Worm (Caenorhabditis elegans) whole organism, L3 larva: ENCODE results near the gene C16D9.5.

Experiments
- R02D3.7 ChIP-seq: fragments of 150-350 bp; optimal IDR thresholded peaks from 2 replicates; lab custom pipeline; 2014; ENCODE audit warnings: missing biosample characterization, missing genetic modification characterization
- aly-2 ChIP-seq: fragments of 150-350 bp; optimal IDR thresholded peaks from 2 replicates; lab custom pipeline; 2014; ENCODE audit warnings: missing biosample characterization, missing genetic modification characterization
- ama-1 ChIP-seq: fragments of 150-350 bp; optimal IDR thresholded peaks from 2 replicates; lab custom pipeline; 2018
- ceh-28 ChIP-seq: fragments of 150-350 bp; optimal IDR thresholded peaks from 2 replicates; lab custom pipeline; 2014; ENCODE audit warnings: missing biosample characterization, missing genetic modification reagents, missing genetic modification characterization
- ceh-9 ChIP-seq: sonication (generic microtip); optimal IDR thresholded peaks from 2 replicates; lab custom pipeline; 2018; ENCODE audit warnings: missing biosample characterization, missing genetic modification characterization
- egl-27 ChIP-seq: sonication (generic microtip); optimal IDR thresholded peaks from 4 replicates; lab custom pipeline; 2017; ENCODE audit warnings: missing biosample characterization, missing genetic modification reagents, missing genetic modification characterization
- egl-5 ChIP-seq: fragments of 150-350 bp; optimal IDR thresholded peaks from 2 replicates; lab custom pipeline; 2017; ENCODE audit warnings: missing biosample characterization, missing genetic modification reagents, missing genetic modification characterization, inconsistent platforms
- elt-1 ChIP-seq: fragments of 150-350 bp; optimal IDR thresholded peaks from 2 replicates; lab custom pipeline; 2014; ENCODE audit warnings: missing biosample characterization, missing genetic modification characterization
- elt-2 ChIP-seq: sonication (generic microtip); optimal IDR thresholded peaks from 2 replicates; lab custom pipeline; 2016; ENCODE audit warnings: missing genetic modification reagents, mild to moderate bottlenecking, missing genetic modification characterization, missing compliant biosample characterization
- elt-3 ChIP-seq, 3 experiments: fragments of 150-350 bp in 1 of 3; sonication (generic microtip) in 2 of 3; optimal IDR thresholded peaks; 2 replicates in 2 of 3; 4 replicates in 1 of 3; lab custom pipeline; 2014 to 2017; ENCODE audit warnings: missing biosample characterization in 3 of 3, missing genetic modification characterization in 3 of 3
- fkh-10 ChIP-seq: sonication (generic microtip); optimal IDR thresholded peaks from 2 replicates; lab custom pipeline; 2017; ENCODE audit warnings: missing biosample characterization, missing genetic modification reagents, missing genetic modification characterization
- fkh-2 ChIP-seq: fragments of 150-350 bp; optimal IDR thresholded peaks from 2 replicates; lab custom pipeline; 2014; ENCODE audit warnings: missing biosample characterization, missing genetic modification reagents, missing genetic modification characterization
- hmg-11 ChIP-seq: sonication (generic microtip); optimal IDR thresholded peaks from 2 replicates; lab custom pipeline; 2016; ENCODE audit warnings: missing genetic modification characterization, missing compliant biosample characterization
- jun-1 ChIP-seq: fragments of 150-350 bp; optimal IDR thresholded peaks from 2 replicates; lab custom pipeline; 2014; ENCODE audit warnings: missing biosample characterization, missing genetic modification reagents, missing genetic modification characterization
- lin-15B ChIP-seq: fragments of 150-350 bp; optimal IDR thresholded peaks from 2 replicates; lab custom pipeline; 2014; ENCODE audit warnings: missing biosample characterization, missing genetic modification characterization
- mml-1 ChIP-seq: fragments of 150-350 bp; sonication (generic microtip); optimal IDR thresholded peaks from 3 replicates; lab custom pipeline; 2014; ENCODE audit warnings: missing biosample characterization, missing genetic modification characterization
- nfya-1 ChIP-seq: sonication (generic microtip); optimal IDR thresholded peaks from 2 replicates; lab custom pipeline; 2017; ENCODE audit warnings: missing genetic modification characterization, mild to moderate bottlenecking, missing compliant biosample characterization, antibody characterized with exemption, moderate library complexity; ENCODE audit not compliant: insufficient read depth
- nhr-11 ChIP-seq: fragments of 150-350 bp; optimal IDR thresholded peaks from 2 replicates; lab custom pipeline; 2014; ENCODE audit warnings: missing biosample characterization, missing genetic modification characterization
- nhr-12 ChIP-seq: fragments of 150-350 bp; optimal IDR thresholded peaks from 2 replicates; lab custom pipeline; 2014; ENCODE audit warnings: missing biosample characterization, missing genetic modification characterization
- nhr-23 ChIP-seq: fragments of 150-350 bp; optimal IDR thresholded peaks from 2 replicates; lab custom pipeline; 2014; ENCODE audit warnings: missing biosample characterization, missing genetic modification reagents, missing genetic modification characterization
- nhr-43 ChIP-seq: sonication (generic microtip); optimal IDR thresholded peaks from 2 replicates; lab custom pipeline; 2016; ENCODE audit warnings: mild to moderate bottlenecking, missing genetic modification characterization, missing compliant biosample characterization; ENCODE audit not compliant: poor library complexity, severe bottlenecking
- nhr-67 ChIP-seq: fragments of 150-350 bp; optimal IDR thresholded peaks from 2 replicates; lab custom pipeline; 2014; ENCODE audit warnings: missing biosample characterization, missing genetic modification characterization
- nhr-76 ChIP-seq: fragments of 150-350 bp; sonication (generic microtip); optimal IDR thresholded peaks from 5 replicates; lab custom pipeline; 2014; ENCODE audit warnings: missing biosample characterization, missing genetic modification characterization
- nhr-77 ChIP-seq: fragments of 150-350 bp; optimal IDR thresholded peaks from 2 replicates; lab custom pipeline; 2014; ENCODE audit warnings: missing biosample characterization, missing genetic modification characterization
- pha-4 ChIP-seq: fragments of 150-350 bp; optimal IDR thresholded peaks from 2 replicates; lab custom pipeline; 2014; ENCODE audit warnings: missing biosample characterization, missing genetic modification reagents, missing genetic modification characterization
- pqm-1 ChIP-seq: fragments of 150-350 bp; optimal IDR thresholded peaks from 2 replicates; lab custom pipeline; 2017; ENCODE audit warnings: missing biosample characterization, missing genetic modification characterization, inconsistent platforms
- sea-2 ChIP-seq: fragments of 150-350 bp; sonication (generic microtip); optimal IDR thresholded peaks from 4 replicates; lab custom pipeline; 2014; ENCODE audit warnings: missing biosample characterization, missing genetic modification reagents, missing genetic modification characterization
- snpc-4 ChIP-seq: fragments of 150-350 bp; optimal IDR thresholded peaks from 2 replicates; lab custom pipeline; 2014; ENCODE audit warnings: missing biosample characterization, missing genetic modification characterization
- tbx-2 ChIP-seq: sonication (generic microtip); optimal IDR thresholded peaks from 2 replicates; lab custom pipeline; 2016; ENCODE audit warnings: mild to moderate bottlenecking, missing genetic modification characterization, missing compliant biosample characterization
- unc-39 ChIP-seq: sonication (generic microtip); optimal IDR thresholded peaks from 4 replicates; lab custom pipeline; 2017; ENCODE audit warnings: missing biosample characterization, missing genetic modification characterization
- unc-62 ChIP-seq: fragments of 150-350 bp; sonication (generic microtip); optimal IDR thresholded peaks from 4 replicates; lab custom pipeline; 2014; ENCODE audit warnings: missing biosample characterization, missing genetic modification reagents, missing genetic modification characterization
- ztf-4 ChIP-seq: fragments of 150-350 bp; optimal IDR thresholded peaks from 2 replicates; lab custom pipeline; 2014; ENCODE audit warnings: missing biosample characterization, missing genetic modification characterization

Gene C16D9.5

DNA sequence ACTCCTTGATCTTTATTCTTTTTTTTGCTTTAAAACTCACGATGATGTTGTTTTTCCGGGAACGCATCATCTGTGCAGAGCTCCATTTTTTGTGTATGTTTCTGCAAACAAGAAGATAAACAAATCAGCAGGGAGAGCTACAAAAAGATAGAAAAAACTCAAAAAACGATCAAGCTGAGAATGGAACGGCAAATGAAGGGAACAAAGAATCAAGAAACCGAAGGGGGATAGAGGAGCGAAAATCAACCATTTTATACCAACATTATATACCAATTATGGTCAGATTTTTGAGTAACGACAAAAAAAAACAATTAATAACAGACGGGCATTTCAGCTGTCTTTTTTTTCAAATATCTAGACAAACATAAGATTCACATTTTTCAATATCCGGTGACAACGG lies 39.4 kb upstream of the C16D9.5 start, which contains the start of gene slc-17.5:
TSS of gene slc-17.5 (minus strand) at position 101 of the 400 bp plus-strand sequence.
- TF ChIP-seq R02D3.7 (tag; lab: Kevin White, UChicago), result no peak
- TF ChIP-seq aly-2 (tag; lab: Kevin White, UChicago), result no peak
- no peak for TF ChIP-seq unc-62 (GFP tag; lab: Kevin White, UChicago)
- TF ChIP-seq fkh-10 (GFP tag; lab: Kevin White, UChicago), result no peak
- TF ChIP-seq lin-15B (tag; lab: Kevin White, UChicago), result no peak
- no peak for TF ChIP-seq egl-27 (tag; lab: Kevin White, UChicago)
- no peak for TF ChIP-seq nhr-11 (tag; lab: Kevin White, UChicago)

DNA sequence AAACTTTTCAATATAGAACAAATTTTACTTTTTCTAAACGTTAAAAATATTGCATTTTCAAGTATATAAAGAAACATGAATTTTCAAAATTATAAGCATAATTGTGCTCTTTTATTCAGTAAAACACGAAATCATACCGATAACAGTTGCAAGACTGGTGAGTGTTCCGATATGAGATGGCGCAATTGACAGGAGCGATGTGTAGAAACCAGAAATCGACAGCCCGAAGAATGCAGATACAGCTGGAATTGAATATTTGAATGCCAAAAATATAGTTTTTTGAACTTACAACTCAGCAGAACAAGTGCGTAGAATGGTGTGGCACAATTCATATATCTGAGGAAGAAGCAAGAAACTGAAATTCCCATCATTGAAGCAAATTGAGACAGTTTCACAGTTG lies 37.6 kb upstream of the C16D9.5 start:
- TF ChIP-seq unc-62 (GFP tag; lab: Kevin White, UChicago) (no peak), nhr-11 (tag; lab: Kevin White, UChicago) (no peak), mml-1 (tag; lab: Kevin White, UChicago) (no peak), elt-3 (tag; optimal IDR thresholded peaks at IDR 0.05; lab: Kevin White, UChicago) (no peak), ztf-4 (no peak), pha-4 (tag; lab: Kevin White, UChicago) (no peak), jun-1 (tag; lab: Kevin White, UChicago) (no peak), ceh-9 (tag; lab: Kevin White, UChicago) (no peak), R02D3.7 (tag; lab: Kevin White, UChicago) (no peak), ama-1 (lab: Kevin White, UChicago) (no peak), lin-15B (tag; lab: Kevin White, UChicago) (no peak), fkh-2 (tag; lab: Kevin White, UChicago) (no peak), tbx-2 (tag; lab: Kevin White, UChicago) (no peak), nhr-12 (no peak), egl-27 (tag; lab: Kevin White, UChicago) (no peak), unc-39 (no peak), nhr-43 (tag; lab: Kevin White, UChicago) (no peak), sea-2 (GFP tag; lab: Kevin White, UChicago) (no peak)

ce11 chrV:8281646-8282045 lies 36.3 kb upstream of the C16D9.5 start:
- TF ChIP-seq hmg-11 (tag; lab: Kevin White, UChicago) (no peak), ceh-28 (no peak), egl-5 (tag; lab: Kevin White, UChicago) (no peak), nhr-67 (tag; lab: Kevin White, UChicago) (no peak), nfya-1 (tag; lab: Kevin White, UChicago) (no peak), nhr-23 (tag; lab: Kevin White, UChicago) (no peak), snpc-4 (no peak)

- no peak for TF ChIP-seq nhr-77
These were observed 35.4 kb upstream of the C16D9.5 start, which contains the start of gene str-135 for ce11 chrV:8280770-8281169. str-135 (minus strand) TSS chrV:8280870.

DNA sequence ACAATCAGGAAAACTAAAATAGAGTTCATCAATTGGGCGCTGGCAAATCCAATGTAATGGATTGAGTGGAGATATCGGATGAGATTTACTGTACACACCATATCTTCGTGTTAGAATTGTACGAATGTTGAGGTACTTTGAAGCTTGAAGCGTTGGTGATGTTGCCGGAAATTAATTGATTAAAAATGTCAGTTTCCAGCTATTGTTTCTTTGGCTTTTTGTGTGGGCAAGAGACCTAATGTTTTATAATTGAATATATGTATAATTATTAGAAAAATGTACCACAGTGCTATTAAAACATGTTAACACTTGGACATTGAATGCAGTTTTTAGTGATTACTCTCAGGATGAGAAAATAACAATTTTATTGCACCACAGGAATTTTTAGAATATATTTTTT lies 33.5 kb upstream of the C16D9.5 start, which contains the start of gene str-136:
TSS of gene str-136 (minus strand) at position 101 of the 400 bp plus-strand sequence.
- TF ChIP-seq elt-1 (tag; lab: Kevin White, UChicago) (no peak), nhr-76 (tag; lab: Kevin White, UChicago) (no peak), nhr-12 (no peak), snpc-4 (no peak), lin-15B (tag; lab: Kevin White, UChicago) (no peak)

DNA sequence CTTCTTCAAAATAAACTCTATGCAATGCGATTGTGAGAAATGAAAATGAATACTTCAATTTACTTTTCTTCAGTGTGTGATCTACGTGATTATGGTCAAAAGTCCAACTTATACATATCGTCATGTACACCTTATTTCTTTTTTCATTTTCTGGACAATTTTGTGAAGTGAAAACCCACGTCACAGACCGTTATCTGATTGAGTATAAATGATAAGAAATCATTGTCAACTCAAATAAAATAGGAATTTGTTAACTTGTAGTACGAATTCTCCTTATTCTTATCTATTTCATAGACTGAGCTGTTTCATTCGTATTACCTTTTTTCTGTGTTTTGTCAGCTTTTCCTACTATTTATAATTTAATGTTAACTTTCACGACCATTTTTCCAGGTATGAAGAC lies 26.6 kb upstream of the C16D9.5 start, which contains the start of gene asp-5:
TSS of gene asp-5 (plus strand) at position 391 of the 400 bp plus-strand sequence.
- peak; percentile 89 for TF ChIP-seq elt-2 (tag; lab: Kevin White, UChicago)
- no peak for TF ChIP-seq fkh-2 (tag; lab: Kevin White, UChicago)
- peak; percentile 87 for TF ChIP-seq pqm-1 (tag; lab: Kevin White, UChicago)
- no peak for TF ChIP-seq nhr-43 (tag; lab: Kevin White, UChicago)
- no peak for TF ChIP-seq pha-4 (tag; lab: Kevin White, UChicago)
- no peak for TF ChIP-seq unc-62 (GFP tag; lab: Kevin White, UChicago)
